Fruit fly (Drosophila melanogaster): Measurements from ENCODE around the gene CG10555.

Gene CG10555

DNA sequence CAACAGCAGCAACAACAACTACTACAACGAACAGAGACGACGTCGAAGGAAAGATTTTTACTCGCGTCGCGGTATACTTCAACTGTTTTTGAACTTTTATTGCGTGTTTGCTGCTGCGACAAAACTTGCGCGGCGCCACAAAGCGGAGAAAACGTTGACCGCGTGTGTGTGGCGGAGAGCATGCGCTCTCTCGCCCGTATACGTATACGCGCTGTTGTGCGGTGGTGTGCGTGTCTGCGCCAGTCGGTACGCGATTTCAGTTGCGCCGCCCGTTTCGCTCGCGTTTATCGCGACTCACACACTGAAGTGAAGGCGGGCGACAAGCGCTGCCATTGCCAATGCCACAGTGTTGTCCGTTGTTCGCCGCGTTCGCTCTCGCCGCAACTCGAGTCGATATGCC, 11.1 kb downstream of the CG10555 start (continued):
- peak; percentile 26 for TF ChIP-seq Vsx1 (GFP tag; optimal IDR thresholded peaks at IDR 0.05)
- peak; percentile 44 for TF ChIP-seq CG4360 (GFP tag; IDR thresholded peaks at IDR 0.05)
- peak; percentile 39 for TF ChIP-seq grau (tag; optimal IDR thresholded peaks at IDR 0.05)
- TF ChIP-seq CG9932 (GFP tag; IDR thresholded peaks at IDR 0.05), result peak; percentile 63
- peak; percentile 78 for TF ChIP-seq lbe (GFP tag; optimal IDR thresholded peaks at IDR 0.05)
- no peak for TF ChIP-seq kay (GFP tag; optimal IDR thresholded peaks at IDR 0.05)
- peak; percentile 45; the same call in 1 of the 2 replicates for TF ChIP-seq CG10959 (GFP tag; IDR thresholded peaks at IDR 0.05)
- TF ChIP-seq prd (optimal IDR thresholded peaks at IDR 0.05), result no peak
- peak; percentile 36; the same call in 1 of the 3 replicates for TF ChIP-seq prd (GFP tag; IDR thresholded peaks at IDR 0.05)
- no peak for TF ChIP-seq gfzf (GFP tag; optimal IDR thresholded peaks at IDR 0.05)
- TF ChIP-seq toy (GFP tag; IDR thresholded peaks at IDR 0.05), result peak; percentile 92
- 0 out of 2 replicates have a peak, but pooled peaks have one; percentile 14 for TF ChIP-seq CG13287 (GFP tag; IDR thresholded peaks at IDR 0.05; ENCODE audit: partially characterized antibody)
- peak; percentile 86 for TF ChIP-seq chinmo (GFP tag; IDR thresholded peaks at IDR 0.05; ENCODE audit: partially characterized antibody)
- TF ChIP-seq ftz-f1 (GFP tag; optimal IDR thresholded peaks at IDR 0.05), result peak; percentile 32
- peak; percentile 75 for TF ChIP-seq HmgZ (tag; optimal IDR thresholded peaks at IDR 0.05)
- no peak for TF ChIP-seq esg (GFP tag; conservative IDR thresholded peaks at IDR 0.05)
- no peak for TF ChIP-seq CG10321 (GFP tag; IDR thresholded peaks at IDR 0.05)
- peak; percentile 5 for TF ChIP-seq Bteb2 (GFP tag; optimal IDR thresholded peaks at IDR 0.05)
- no peak for TF ChIP-seq slp2 (GFP tag; optimal IDR thresholded peaks at IDR 0.05)
- TF ChIP-seq zen (tag; optimal IDR thresholded peaks at IDR 0.05), result no peak
- peak; percentile 42; the same call in 1 of the 2 replicates for TF ChIP-seq ham (GFP tag; IDR thresholded peaks at IDR 0.05)
- TF ChIP-seq da (GFP tag; optimal IDR thresholded peaks at IDR 0.05), result no peak
- TF ChIP-seq CG3838 (GFP tag; optimal IDR thresholded peaks at IDR 0.05), result no peak
- TF ChIP-seq Hr39 (optimal IDR thresholded peaks at IDR 0.05), result no peak
- TF ChIP-seq twi (tag; optimal IDR thresholded peaks at IDR 0.05), result no peak
- peak; percentile 79; the same call in 1 of the 2 replicates for TF ChIP-seq CG11085 (GFP tag; IDR thresholded peaks at IDR 0.05)
- peak; percentile 44 for TF ChIP-seq nerfin-1 (tag; optimal IDR thresholded peaks at IDR 0.05)
- TF ChIP-seq CG2199 (GFP tag; IDR thresholded peaks at IDR 0.05), result 0 out of 3 replicates have a peak, but pooled peaks have one; percentile 39
- TF ChIP-seq peb (GFP tag; IDR thresholded peaks at IDR 0.05), result peak; percentile 58
- TF ChIP-seq CG17361 (GFP tag; IDR thresholded peaks at IDR 0.05), result no peak
- TF ChIP-seq kah (GFP tag; optimal IDR thresholded peaks at IDR 0.05), result peak; percentile 55
- TF ChIP-seq odd (GFP tag; optimal IDR thresholded peaks at IDR 0.05), result peak; percentile 52
- peak; percentile 83 for TF ChIP-seq CG17385 (GFP tag; optimal IDR thresholded peaks at IDR 0.05)
- peak; percentile 77; the same call in 2 of the 3 replicates for TF ChIP-seq Optix (GFP tag; IDR thresholded peaks at IDR 0.05)
- TF ChIP-seq CG11560 (tag; IDR thresholded peaks at IDR 0.05), result no peak
- peak; percentile 97 for TF ChIP-seq chm (GFP tag; IDR thresholded peaks at IDR 0.05)
- peak; percentile 34 for TF ChIP-seq salm (tag; optimal IDR thresholded peaks at IDR 0.05)
- TF ChIP-seq cg (GFP tag; optimal IDR thresholded peaks at IDR 0.05), result peak; percentile 95
- TF ChIP-seq Dip2 (GFP tag; IDR thresholded peaks at IDR 0.05), result no peak
- peak; percentile 8 for TF ChIP-seq MESR4 (GFP tag; optimal IDR thresholded peaks at IDR 0.05)
- TF ChIP-seq CG17612 (GFP tag; IDR thresholded peaks at IDR 0.05), result peak; percentile 25; the same call in 1 of the 2 replicates
- peak; percentile 85 for TF ChIP-seq vvl (GFP tag; IDR thresholded peaks at IDR 0.05)
- no peak for TF ChIP-seq sim (GFP tag; IDR thresholded peaks at IDR 0.05)
- TF ChIP-seq Jarid2 (GFP tag; optimal IDR thresholded peaks at IDR 0.05), result no peak
- no peak for TF ChIP-seq chn (GFP tag; optimal IDR thresholded peaks at IDR 0.05)
- peak; percentile 76 for TF ChIP-seq CG18599 (GFP tag; optimal IDR thresholded peaks at IDR 0.05)
- TF ChIP-seq dysf (GFP tag; IDR thresholded peaks at IDR 0.05), result peak; percentile 53; the same call in 2 of the 3 replicates
- no peak for TF ChIP-seq crc (GFP tag; optimal IDR thresholded peaks at IDR 0.05)
- TF ChIP-seq Pdp1 (GFP tag; optimal IDR thresholded peaks at IDR 0.05), result peak in 1 of 2 experiments; percentile 34
- no peak for TF ChIP-seq CG15011 (GFP tag; optimal IDR thresholded peaks at IDR 0.05)
- TF ChIP-seq hkb (optimal IDR thresholded peaks at IDR 0.05), result no peak
- peak; percentile 72 for TF ChIP-seq hkb (GFP tag; IDR thresholded peaks at IDR 0.05)
